Fruit fly (Drosophila melanogaster) whole organism, pupa: ENCODE data around the gene CG18480.
"Not testable (repeated sequence)": the region's sequence is repeated elsewhere in the genome, so short reads cannot be mapped to it uniquely, and the experiment has no call there.

ENCODE experiments used
- CG10348 ChIP-seq: fragments of 200-800 bp; sonication (Bioruptor generic); IDR thresholded peaks from 2 replicates; pipeline ENCODE4 v1.3.6; 2022; ENCODE audit warnings: missing biosample characterization, missing genetic modification characterization
- CG12605 ChIP-seq: fragments of 200-800 bp; sonication (Bioruptor generic); IDR thresholded peaks from 2 replicates; pipeline ENCODE4 v1.3.6; 2022; ENCODE audit warnings: missing biosample characterization, missing genetic modification characterization
- CG13204 ChIP-seq: fragments of 200-800 bp; sonication (Bioruptor generic); optimal IDR thresholded peaks from 2 replicates; lab custom pipeline; 2018; ENCODE audit warnings: missing biosample characterization, mild to moderate bottlenecking, missing genetic modification characterization, moderate library complexity
- CG14655 ChIP-seq: fragments of 200-800 bp; sonication (Bioruptor generic); optimal IDR thresholded peaks from 3 replicates; lab custom pipeline; 2017; ENCODE audit warnings: mild to moderate bottlenecking, missing biosample characterization, missing genetic modification reagents, missing genetic modification characterization
- CG15710 ChIP-seq: fragments of 200-800 bp; sonication (Bioruptor generic); optimal IDR thresholded peaks from 2 replicates; lab custom pipeline; 2018; ENCODE audit warnings: missing biosample characterization, mild to moderate bottlenecking, missing genetic modification characterization, moderate library complexity
- CG17806 ChIP-seq: fragments of 200-800 bp; sonication (Bioruptor generic); optimal IDR thresholded peaks from 2 replicates; lab custom pipeline; 2018; ENCODE audit warnings: missing biosample characterization, mild to moderate bottlenecking, missing genetic modification characterization, moderate library complexity
- CG32121 ChIP-seq: fragments of 200-800 bp; sonication (Bioruptor generic); IDR thresholded peaks from 2 replicates; pipeline ENCODE4 v1.3.6; 2022; ENCODE audit warnings: missing biosample characterization, missing genetic modification characterization
- CG34367 ChIP-seq: fragments of 200-800 bp; sonication (Bioruptor generic); optimal IDR thresholded peaks from 2 replicates; lab custom pipeline; 2018; ENCODE audit warnings: missing biosample characterization, mild to moderate bottlenecking, missing genetic modification characterization
- CG4496 ChIP-seq: fragments of 200-800 bp; sonication (Bioruptor generic); IDR thresholded peaks from 3 replicates; pipeline ENCODE4 v1.3.6; 2022; ENCODE audit warnings: missing biosample characterization, missing genetic modification characterization
- CG8159 ChIP-seq: fragments of 200-800 bp; sonication (Bioruptor generic); optimal IDR thresholded peaks from 3 replicates; lab custom pipeline; 2018; ENCODE audit warnings: missing biosample characterization, mild to moderate bottlenecking, missing genetic modification characterization, moderate library complexity
- CG8301 ChIP-seq: fragments of 200-800 bp; sonication (Bioruptor generic); optimal IDR thresholded peaks from 2 replicates; lab custom pipeline; 2018; ENCODE audit warnings: missing biosample characterization, mild to moderate bottlenecking, missing genetic modification characterization
- CG9948 ChIP-seq: fragments of 200-800 bp; sonication (Bioruptor generic); optimal IDR thresholded peaks from 2 replicates; lab custom pipeline; 2018; ENCODE audit warnings: missing biosample characterization, mild to moderate bottlenecking, missing genetic modification characterization, moderate library complexity
- D1 ChIP-seq: fragments of 200-800 bp; sonication (Bioruptor generic); optimal IDR thresholded peaks from 2 replicates; lab custom pipeline; 2018; ENCODE audit warnings: missing biosample characterization, mild to moderate bottlenecking, missing genetic modification characterization, moderate library complexity
- EcR ChIP-seq: fragments of 200-800 bp; sonication (Bioruptor generic); optimal IDR thresholded peaks from 3 replicates; lab custom pipeline; 2019; ENCODE audit warnings: missing biosample characterization, missing genetic modification characterization, mild to moderate bottlenecking, moderate library complexity, missing genetic modification reagents
- Ets98B ChIP-seq: fragments of 200-800 bp; sonication (Bioruptor generic); IDR thresholded peaks from 2 replicates; pipeline ENCODE4 v1.3.6; 2022; ENCODE audit warnings: missing biosample characterization, missing genetic modification characterization
- Pif1A ChIP-seq: fragments of 200-800 bp; sonication (Bioruptor generic); optimal IDR thresholded peaks from 3 replicates; lab custom pipeline; 2016; ENCODE audit warnings: missing biosample characterization, missing genetic modification characterization
- Pif1B ChIP-seq: fragments of 200-800 bp; sonication (Bioruptor generic); optimal IDR thresholded peaks from 3 replicates; lab custom pipeline; 2016; ENCODE audit warnings: missing biosample characterization, missing genetic modification characterization
- Snoo ChIP-seq: fragments of 200-800 bp; sonication (Bioruptor generic); optimal IDR thresholded peaks from 3 replicates; lab custom pipeline; 2017; ENCODE audit warnings: missing biosample characterization, mild to moderate bottlenecking, missing genetic modification characterization, inconsistent platforms
- fd96Ca ChIP-seq: fragments of 200-800 bp; sonication (Bioruptor generic); IDR thresholded peaks from 3 replicates; pipeline ENCODE4 v1.3.6; 2022; ENCODE audit warnings: missing biosample characterization, missing genetic modification characterization
- gl ChIP-seq: fragments of 200-800 bp; sonication (Bioruptor generic); optimal IDR thresholded peaks from 2 replicates; lab custom pipeline; 2018; ENCODE audit warnings: missing biosample characterization, mild to moderate bottlenecking, missing genetic modification characterization
- rn ChIP-seq: fragments of 200-800 bp; sonication (Bioruptor generic); IDR thresholded peaks from 2 replicates; pipeline ENCODE4 v1.3.6; 2022; ENCODE audit warnings: missing biosample characterization, missing genetic modification characterization

The CG18480 gene

dm6 chr2L:15616251-15616650 lies 13.6 kb upstream of the CG18480 start, which contains the start of gene CG15253:
Gene CG15253, minus strand, starts transcription at chr2L:15616351.
- TF ChIP-seq Pif1B (GFP tag; lab: Kevin White, UChicago): no peak
- no peak for TF ChIP-seq CG34367 (tag; lab: Kevin White, UChicago)
- TF ChIP-seq CG17806 (tag; lab: Kevin White, UChicago): no peak
- TF ChIP-seq CG8301: no peak
- TF ChIP-seq CG32121 (GFP tag; lab: Robert Waterston, UW): no peak
- TF ChIP-seq CG14655 (GFP tag; lab: Kevin White, UChicago): no peak
- no peak for TF ChIP-seq CG4496 (GFP tag; lab: Robert Waterston, UW)
- TF ChIP-seq EcR (GFP tag; lab: Kevin White, UChicago): no peak
- no peak for TF ChIP-seq CG15710 (tag; lab: Kevin White, UChicago)
- TF ChIP-seq Ets98B: no peak
- no peak for TF ChIP-seq gl (tag; lab: Kevin White, UChicago)
- no peak for TF ChIP-seq Snoo (tag; lab: Kevin White, UChicago)
- no peak for TF ChIP-seq CG10348 (GFP tag; lab: Robert Waterston, UW)
- no peak for TF ChIP-seq CG9948 (tag; lab: Kevin White, UChicago)
- no peak for TF ChIP-seq Pif1A
- no peak for TF ChIP-seq rn (GFP tag; lab: Robert Waterston, UW)
- TF ChIP-seq, all 21 proteins: peak for 0

DNA sequence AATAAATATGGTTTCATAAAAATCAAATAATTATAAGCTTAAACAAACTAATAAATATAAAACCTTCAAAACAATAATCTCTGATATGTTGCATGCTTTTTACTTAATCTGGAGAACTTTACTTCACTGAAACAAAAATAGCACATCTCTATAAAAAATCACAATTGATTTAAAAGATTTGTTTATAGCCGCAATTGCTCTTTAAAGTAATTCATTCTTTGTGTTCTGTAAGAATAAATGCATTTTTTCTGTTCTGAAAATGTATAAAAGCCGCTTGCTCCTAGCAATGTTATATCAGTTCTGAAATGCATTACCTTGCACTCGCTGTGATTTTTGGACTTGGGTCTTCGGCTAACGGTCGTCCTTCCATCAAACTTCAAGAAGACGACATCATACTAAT lies 13.1 kb upstream of the CG18480 start, which contains the start of gene CG11865:
TSS of gene CG11865 (plus strand) at position 301 of the 400 bp plus-strand sequence.
- TF ChIP-seq Snoo (tag; lab: Kevin White, UChicago): no peak
- no peak for TF ChIP-seq CG8301
- TF ChIP-seq CG10348 (GFP tag; lab: Robert Waterston, UW): no peak
- no peak for TF ChIP-seq CG13204 (GFP tag; lab: Kevin White, UChicago)
- no peak for TF ChIP-seq CG9948 (tag; lab: Kevin White, UChicago)
- TF ChIP-seq Pif1A: no peak
- no peak for TF ChIP-seq fd96Ca
- TF ChIP-seq Ets98B: no peak

DNA sequence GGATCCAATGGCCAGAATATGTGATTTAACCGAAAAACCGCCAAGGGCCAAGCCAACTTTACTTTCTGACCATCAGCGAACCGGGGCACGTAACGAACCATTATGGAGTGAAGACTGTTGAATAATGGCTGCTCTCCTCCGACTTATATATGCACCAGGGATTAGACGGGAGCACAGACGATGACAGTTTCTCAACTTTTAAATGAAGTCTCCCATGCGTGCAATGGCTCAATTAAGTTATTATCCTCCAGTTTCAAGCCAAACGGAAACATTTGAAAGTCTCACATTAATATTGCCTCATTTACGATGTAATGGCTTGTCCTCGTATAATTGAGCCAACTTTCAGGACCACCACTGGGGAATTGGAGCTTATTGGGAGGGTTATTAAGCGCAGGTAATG lies 6.3 kb upstream of the CG18480 start, which contains the start of gene Or35a:
TSS of gene Or35a (minus strand) at position 101 of the 400 bp plus-strand sequence.
- TF ChIP-seq CG4496 (GFP tag; lab: Robert Waterston, UW) (no peak), CG12605 (no peak), Ets98B (no peak), EcR (GFP tag; lab: Kevin White, UChicago) (no peak), CG17806 (tag; lab: Kevin White, UChicago) (no peak), CG9948 (tag; lab: Kevin White, UChicago) (no peak)

DNA sequence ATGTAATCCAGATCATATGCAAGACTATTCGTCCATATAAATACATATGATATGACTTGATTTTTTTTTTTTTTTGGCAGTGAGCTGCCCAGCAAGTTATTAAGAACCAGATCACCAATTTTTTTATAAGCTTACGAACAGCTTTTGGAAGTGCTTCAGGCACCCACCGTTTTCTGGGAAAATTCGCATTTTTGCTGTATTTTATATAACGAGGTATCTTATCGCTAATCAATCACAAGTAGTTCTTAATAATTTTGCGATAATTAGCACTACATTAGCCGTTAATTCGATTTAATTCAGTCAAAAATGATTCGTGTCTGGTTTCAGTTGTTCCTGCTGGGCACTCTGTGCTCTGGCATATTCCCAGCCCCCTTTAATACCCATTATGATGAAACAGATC lies 1.4 kb upstream of the CG18480 start, which contains the start of gene CG7631:
TSS of gene CG7631 (plus strand) at position 301 of the 400 bp plus-strand sequence.
- no peak for TF ChIP-seq CG17806 (tag; lab: Kevin White, UChicago)
- TF ChIP-seq CG15710 (tag; lab: Kevin White, UChicago): no peak

dm6 chr2L:15641668-15642067 lies 11.9 kb downstream of the CG18480 start:
- TF ChIP-seq gl (tag; lab: Kevin White, UChicago) (no peak), CG10348 (GFP tag; lab: Robert Waterston, UW) (no peak), CG32121 (GFP tag; lab: Robert Waterston, UW) (no peak), CG13204 (GFP tag; lab: Kevin White, UChicago) (no peak), rn (GFP tag; lab: Robert Waterston, UW) (no peak), Pif1B (GFP tag; lab: Kevin White, UChicago) (no peak), Pif1A (no peak), Snoo (tag; lab: Kevin White, UChicago) (no peak), Ets98B (no peak), CG8301 (no peak)

DNA sequence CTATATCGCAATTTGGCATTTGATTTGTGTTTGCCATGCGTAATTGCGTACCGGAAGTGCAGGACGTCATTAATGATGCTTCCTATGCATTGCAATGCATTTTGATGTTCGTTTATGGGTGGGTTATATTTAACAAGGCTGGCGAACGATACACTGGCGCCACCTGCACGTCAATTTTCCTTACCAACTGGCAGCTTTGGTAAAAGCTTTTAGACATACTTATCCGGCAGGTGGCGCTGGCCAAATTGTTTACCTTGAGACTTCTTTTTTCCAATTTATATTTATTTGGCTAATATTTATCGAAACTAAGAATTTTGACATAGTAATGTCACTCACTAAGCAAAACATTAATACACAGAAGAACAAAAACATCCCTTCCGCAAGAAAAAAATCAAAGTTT lies 14.0 kb downstream of the CG18480 start:
- TF ChIP-seq Pif1A (no peak), D1 (tag; lab: Kevin White, UChicago) (peak; percentile 75), CG13204 (GFP tag; lab: Kevin White, UChicago) (no peak), Ets98B (no peak), CG12605 (no peak)

DNA sequence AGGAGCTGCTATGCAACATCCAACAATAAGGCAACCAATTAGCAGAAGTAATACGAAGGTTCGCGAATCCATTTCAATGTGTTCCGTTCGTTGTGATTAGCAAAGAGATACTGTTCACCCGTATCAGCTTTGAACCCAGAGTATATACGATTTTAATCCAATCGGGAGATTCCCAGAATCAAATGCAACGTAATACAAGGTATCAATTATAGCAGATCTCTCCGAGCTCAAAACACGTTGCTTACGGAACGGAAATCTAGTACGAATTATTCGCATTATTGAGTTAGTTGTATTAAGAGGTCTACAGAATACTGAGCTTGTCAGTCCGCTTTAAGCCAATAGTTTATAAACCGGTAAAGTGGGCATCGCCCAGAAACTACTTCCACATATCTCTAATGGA lies 29.6 kb downstream of the CG18480 start, which contains the start of gene CG44141:
TSS of gene CG44141 (minus strand) at position 101 of the 400 bp plus-strand sequence.
- TF ChIP-seq rn (GFP tag; lab: Robert Waterston, UW); CG8159 (tag; lab: Kevin White, UChicago); CG4496 (GFP tag; lab: Robert Waterston, UW): not testable (repeated sequence)
- TF ChIP-seq, all 21 proteins: peak for 0; not testable (repeated sequence) for 21

- TF ChIP-seq EcR (GFP tag; lab: Kevin White, UChicago); CG12605; gl (tag; lab: Kevin White, UChicago): not testable (repeated sequence)
Observed at dm6 chr2L:15660741-15661140, 30.9 kb downstream of the CG18480 start, which contains the start of gene CG18477. Gene CG18477, plus strand, starts transcription at chr2L:15661041.
